Worm (Caenorhabditis elegans): Measurements from ENCODE around the gene trm-2A.

The trm-2A gene

ce11 chrV:917488-917887, 12.7 kb downstream of the trm-2A start, which contains the start of gene H24K24.2:
TSS of gene H24K24.2 (plus strand) at chrV:917788.
- TF ChIP-seq klf-2 (GFP tag; conservative IDR thresholded peaks at IDR 0.05) (no peak), tab-1 (GFP tag; IDR thresholded peaks at IDR 0.05) (no peak), ref-1 (GFP tag; conservative IDR thresholded peaks at IDR 0.05) (no peak), med-1 (GFP tag; optimal IDR thresholded peaks at IDR 0.05; ENCODE audit: insufficient read depth) (no peak), ztf-23 (GFP tag; IDR thresholded peaks at IDR 0.05) (no peak), T22C8.4 (GFP tag; IDR thresholded peaks at IDR 0.05) (no peak), cog-1 (tag; optimal IDR thresholded peaks at IDR 0.05) (no peak), ztf-29 (GFP tag; IDR thresholded peaks at IDR 0.05) (no peak), flt-1 (GFP tag; IDR thresholded peaks at IDR 0.05) (no peak)

- TF ChIP-seq ztf-23 (GFP tag; IDR thresholded peaks at IDR 0.05) (no peak), med-1 (GFP tag; optimal IDR thresholded peaks at IDR 0.05; ENCODE audit: insufficient read depth) (no peak), ztf-29 (GFP tag; IDR thresholded peaks at IDR 0.05) (no peak), ref-1 (GFP tag; conservative IDR thresholded peaks at IDR 0.05) (no peak), T22C8.4 (GFP tag; IDR thresholded peaks at IDR 0.05) (no peak), klf-2 (GFP tag; conservative IDR thresholded peaks at IDR 0.05) (no peak), tab-1 (GFP tag; IDR thresholded peaks at IDR 0.05) (no peak), cog-1 (tag; optimal IDR thresholded peaks at IDR 0.05) (no peak), flt-1 (GFP tag; IDR thresholded peaks at IDR 0.05) (no peak)
Measured at ce11 chrV:939341-939740, 34.6 kb downstream of the trm-2A start.

- TF ChIP-seq klf-2 (GFP tag; conservative IDR thresholded peaks at IDR 0.05): no peak
- TF ChIP-seq ztf-29 (GFP tag; IDR thresholded peaks at IDR 0.05): no peak
- TF ChIP-seq ref-1 (GFP tag; conservative IDR thresholded peaks at IDR 0.05): no peak
- no peak for TF ChIP-seq tab-1 (GFP tag; IDR thresholded peaks at IDR 0.05)
- TF ChIP-seq ztf-23 (GFP tag; IDR thresholded peaks at IDR 0.05): no peak
- TF ChIP-seq T22C8.4 (GFP tag; IDR thresholded peaks at IDR 0.05): no peak
- TF ChIP-seq med-1 (GFP tag; optimal IDR thresholded peaks at IDR 0.05; ENCODE audit: insufficient read depth): no peak
- TF ChIP-seq cog-1 (tag; optimal IDR thresholded peaks at IDR 0.05): no peak
- TF ChIP-seq flt-1 (GFP tag; IDR thresholded peaks at IDR 0.05): no peak
Measured at ce11 chrV:942556-942955, 37.8 kb downstream of the trm-2A start.

- TF ChIP-seq tab-1 (GFP tag; IDR thresholded peaks at IDR 0.05) (no peak), ztf-23 (GFP tag; IDR thresholded peaks at IDR 0.05) (no peak), ztf-29 (GFP tag; IDR thresholded peaks at IDR 0.05) (no peak), T22C8.4 (GFP tag; IDR thresholded peaks at IDR 0.05) (no peak), med-1 (GFP tag; optimal IDR thresholded peaks at IDR 0.05; ENCODE audit: insufficient read depth) (no peak), klf-2 (GFP tag; conservative IDR thresholded peaks at IDR 0.05) (no peak), ref-1 (GFP tag; conservative IDR thresholded peaks at IDR 0.05) (no peak), cog-1 (tag; optimal IDR thresholded peaks at IDR 0.05) (no peak), flt-1 (GFP tag; IDR thresholded peaks at IDR 0.05) (no peak)
Measured at ce11 chrV:945144-945543, 40.4 kb downstream of the trm-2A start, which contains the start of gene Y50D4C.3. TSS of gene Y50D4C.3 (minus strand) at chrV:945244.

ce11 chrV:945828-946227, 41.1 kb downstream of the trm-2A start:
- no peak for TF ChIP-seq med-1 (GFP tag; optimal IDR thresholded peaks at IDR 0.05; ENCODE audit: insufficient read depth)
- no peak for TF ChIP-seq klf-2 (GFP tag; conservative IDR thresholded peaks at IDR 0.05)
- no peak for TF ChIP-seq ztf-29 (GFP tag; IDR thresholded peaks at IDR 0.05)
- TF ChIP-seq flt-1 (GFP tag; IDR thresholded peaks at IDR 0.05): no peak
- no peak for TF ChIP-seq tab-1 (GFP tag; IDR thresholded peaks at IDR 0.05)
- no peak for TF ChIP-seq ztf-23 (GFP tag; IDR thresholded peaks at IDR 0.05)
- TF ChIP-seq T22C8.4 (GFP tag; IDR thresholded peaks at IDR 0.05): no peak
- no peak for TF ChIP-seq cog-1 (tag; optimal IDR thresholded peaks at IDR 0.05)
- TF ChIP-seq ref-1 (GFP tag; conservative IDR thresholded peaks at IDR 0.05): no peak

ce11 chrV:949084-949483, 44.3 kb downstream of the trm-2A start:
- no peak for TF ChIP-seq ref-1 (GFP tag; conservative IDR thresholded peaks at IDR 0.05)
- TF ChIP-seq ztf-23 (GFP tag; IDR thresholded peaks at IDR 0.05): no peak

- TF ChIP-seq ztf-29 (GFP tag; IDR thresholded peaks at IDR 0.05): no peak
- TF ChIP-seq flt-1 (GFP tag; IDR thresholded peaks at IDR 0.05): no peak
- no peak for TF ChIP-seq klf-2 (GFP tag; conservative IDR thresholded peaks at IDR 0.05)
Measured at ce11 chrV:949760-950159, 45.0 kb downstream of the trm-2A start, which contains the start of gene Y50D4C.6. TSS of gene Y50D4C.6 (minus strand) at chrV:949860.

All from whole organism, midembryonic.